Worm (Caenorhabditis elegans) whole organism, late embryonic: Measurements from ENCODE around the gene ehs-1.

ENCODE experiments used
- C08G9.2 ChIP-seq: sonication (generic microtip); optimal IDR thresholded peaks from 2 replicates; lab custom pipeline; 2016; ENCODE audit warnings: mild to moderate bottlenecking, missing genetic modification characterization, moderate library complexity, missing compliant biosample characterization
- C38D4.7 ChIP-seq: fragments of 200-800 bp; sonication (Bioruptor generic); optimal IDR thresholded peaks from 2 replicates; lab custom pipeline; 2018; ENCODE audit warnings: mild to moderate bottlenecking, missing genetic modification characterization, moderate library complexity, missing compliant biosample characterization
- F13H6.1 ChIP-seq: sonication (generic microtip); optimal IDR thresholded peaks from 2 replicates; lab custom pipeline; 2016; ENCODE audit warnings: missing genetic modification characterization, missing compliant biosample characterization
- K02D7.2 ChIP-seq: sonication (generic microtip); optimal IDR thresholded peaks from 2 replicates; lab custom pipeline; 2017; ENCODE audit warnings: mild to moderate bottlenecking, missing genetic modification characterization, missing compliant biosample characterization
- T23F11.4 ChIP-seq: fragments of 200-800 bp; sonication (Bioruptor generic); optimal IDR thresholded peaks from 2 replicates; lab custom pipeline; 2018; ENCODE audit warnings: mild to moderate bottlenecking, missing genetic modification characterization, missing compliant biosample characterization
- Y22D7AL.16 ChIP-seq: sonication (generic microtip); optimal IDR thresholded peaks from 2 replicates; lab custom pipeline; 2016; ENCODE audit warnings: missing genetic modification characterization, missing compliant biosample characterization
- ahr-1 ChIP-seq: sonication (generic microtip); optimal IDR thresholded peaks from 2 replicates; lab custom pipeline; 2016; ENCODE audit warnings: missing genetic modification characterization, missing compliant biosample characterization
- ceh-18 ChIP-seq: sonication (generic microtip); optimal IDR thresholded peaks from 2 replicates; lab custom pipeline; 2016; ENCODE audit warnings: missing genetic modification characterization, missing compliant biosample characterization
- ceh-19 ChIP-seq: fragments of 200-800 bp; sonication (Bioruptor generic); optimal IDR thresholded peaks from 2 replicates; lab custom pipeline; 2018; ENCODE audit warnings: mild to moderate bottlenecking, missing genetic modification characterization, missing compliant biosample characterization
- ceh-2 ChIP-seq: sonication (generic microtip); optimal IDR thresholded peaks from 2 replicates; lab custom pipeline; 2016; ENCODE audit warnings: missing genotype, missing genetic modification characterization, missing compliant biosample characterization
- ceh-22 ChIP-seq: sonication (generic microtip); optimal IDR thresholded peaks from 2 replicates; lab custom pipeline; 2017; ENCODE audit warnings: missing biosample characterization, missing genetic modification characterization
- ceh-24 ChIP-seq: sonication (generic microtip); optimal IDR thresholded peaks from 2 replicates; lab custom pipeline; 2016; ENCODE audit warnings: mild to moderate bottlenecking, missing genetic modification characterization, missing compliant biosample characterization
- ceh-34 ChIP-seq: sonication (generic microtip); optimal IDR thresholded peaks from 2 replicates; lab custom pipeline; 2016; ENCODE audit warnings: mild to moderate bottlenecking, missing genetic modification characterization, missing compliant biosample characterization
- ceh-45 ChIP-seq: fragments of 200-800 bp; sonication (Bioruptor generic); IDR thresholded peaks from 2 replicates; pipeline ENCODE4 v1.3.6; 2022; ENCODE audit warnings: missing genetic modification reagents, missing genetic modification characterization, missing compliant biosample characterization
- ceh-9 ChIP-seq: sonication (generic microtip); optimal IDR thresholded peaks from 2 replicates; lab custom pipeline; 2016; ENCODE audit warnings: mild to moderate bottlenecking, missing genetic modification characterization, inconsistent platforms, missing compliant biosample characterization
- elt-2 ChIP-seq: sonication (generic microtip); optimal IDR thresholded peaks from 2 replicates; lab custom pipeline; 2016; ENCODE audit warnings: missing genetic modification reagents, missing genetic modification characterization, missing compliant biosample characterization
- elt-4 ChIP-seq: sonication (generic microtip); optimal IDR thresholded peaks from 2 replicates; lab custom pipeline; 2016; ENCODE audit warnings: missing genetic modification characterization, missing compliant biosample characterization
- fax-1 ChIP-seq: sonication (generic microtip); optimal IDR thresholded peaks from 2 replicates; lab custom pipeline; 2016; ENCODE audit warnings: missing genotype, missing genetic modification characterization, missing compliant biosample characterization
- fkh-10 ChIP-seq: fragments of 150-350 bp; optimal IDR thresholded peaks from 2 replicates; lab custom pipeline; 2014; ENCODE audit warnings: missing biosample characterization, missing genetic modification reagents, missing genetic modification characterization
- hlh-13 ChIP-seq: fragments of 200-800 bp; sonication (Bioruptor generic); optimal IDR thresholded peaks from 2 replicates; lab custom pipeline; 2018; ENCODE audit warnings: mild to moderate bottlenecking, missing genetic modification characterization, missing compliant biosample characterization
- hlh-15 ChIP-seq: sonication (generic microtip); optimal IDR thresholded peaks from 2 replicates; lab custom pipeline; 2016; ENCODE audit warnings: missing genetic modification characterization, missing compliant biosample characterization
- hlh-30 ChIP-seq: sonication (generic microtip); optimal IDR thresholded peaks from 2 replicates; lab custom pipeline; 2017; ENCODE audit warnings: antibody characterized with exemption, missing genetic modification characterization, missing compliant biosample characterization; ENCODE audit not compliant: insufficient read depth
- hlh-6 ChIP-seq: sonication (generic microtip); optimal IDR thresholded peaks from 2 replicates; lab custom pipeline; 2016; ENCODE audit warnings: missing genotype, missing genetic modification characterization, missing compliant biosample characterization
- mec-3 ChIP-seq: sonication (generic microtip); optimal IDR thresholded peaks from 2 replicates; lab custom pipeline; 2016; ENCODE audit warnings: borderline replicate concordance, missing genetic modification characterization, missing compliant biosample characterization
- nhr-11 ChIP-seq: fragments of 150-350 bp; optimal IDR thresholded peaks from 2 replicates; lab custom pipeline; 2014; ENCODE audit warnings: missing biosample characterization, missing genetic modification characterization
- nhr-232 ChIP-seq: sonication (generic microtip); optimal IDR thresholded peaks from 2 replicates; lab custom pipeline; 2016; ENCODE audit warnings: missing genetic modification characterization, missing compliant biosample characterization
- npax-4 ChIP-seq: sonication (generic microtip); optimal IDR thresholded peaks from 2 replicates; lab custom pipeline; 2016; ENCODE audit warnings: missing genetic modification characterization, missing compliant biosample characterization
- pax-1 ChIP-seq: fragments of 150-350 bp; optimal IDR thresholded peaks from 2 replicates; lab custom pipeline; 2014; ENCODE audit warnings: missing biosample characterization, missing genetic modification characterization
- pqm-1 ChIP-seq: sonication (generic microtip); optimal IDR thresholded peaks from 2 replicates; lab custom pipeline; 2016; ENCODE audit warnings: missing genetic modification characterization, missing compliant biosample characterization
- ref-2 ChIP-seq: sonication (generic microtip); optimal IDR thresholded peaks from 2 replicates; lab custom pipeline; 2016; ENCODE audit warnings: missing genetic modification characterization, missing compliant biosample characterization
- rnt-1 ChIP-seq: sonication (generic microtip); optimal IDR thresholded peaks from 2 replicates; lab custom pipeline; 2016; ENCODE audit warnings: missing genetic modification characterization, missing compliant biosample characterization
- sox-2 ChIP-seq: fragments of 200-800 bp; sonication (Bioruptor generic); IDR thresholded peaks from 2 replicates; pipeline ENCODE4 v1.3.6; 2022; ENCODE audit warnings: missing genetic modification reagents, missing genetic modification characterization, missing compliant biosample characterization
- sox-4 ChIP-seq: sonication (generic microtip); optimal IDR thresholded peaks from 2 replicates; lab custom pipeline; 2017; ENCODE audit warnings: mild to moderate bottlenecking, missing genetic modification characterization, inconsistent platforms, missing compliant biosample characterization
- syd-9 ChIP-seq: sonication (generic microtip); optimal IDR thresholded peaks from 2 replicates; lab custom pipeline; 2016; ENCODE audit warnings: mild to moderate bottlenecking, missing genetic modification characterization, moderate library complexity, missing compliant biosample characterization
- ttx-3 ChIP-seq: sonication (generic microtip); optimal IDR thresholded peaks from 2 replicates; lab custom pipeline; 2016; ENCODE audit warnings: missing genetic modification reagents, missing genetic modification characterization, missing compliant biosample characterization
- zip-5 ChIP-seq: sonication (generic microtip); optimal IDR thresholded peaks from 2 replicates; lab custom pipeline; 2016; ENCODE audit warnings: missing genetic modification characterization, missing compliant biosample characterization
- ztf-16 ChIP-seq: sonication (generic microtip); optimal IDR thresholded peaks from 2 replicates; lab custom pipeline; 2017; ENCODE audit warnings: missing genetic modification characterization, missing compliant biosample characterization

The ehs-1 gene

DNA sequence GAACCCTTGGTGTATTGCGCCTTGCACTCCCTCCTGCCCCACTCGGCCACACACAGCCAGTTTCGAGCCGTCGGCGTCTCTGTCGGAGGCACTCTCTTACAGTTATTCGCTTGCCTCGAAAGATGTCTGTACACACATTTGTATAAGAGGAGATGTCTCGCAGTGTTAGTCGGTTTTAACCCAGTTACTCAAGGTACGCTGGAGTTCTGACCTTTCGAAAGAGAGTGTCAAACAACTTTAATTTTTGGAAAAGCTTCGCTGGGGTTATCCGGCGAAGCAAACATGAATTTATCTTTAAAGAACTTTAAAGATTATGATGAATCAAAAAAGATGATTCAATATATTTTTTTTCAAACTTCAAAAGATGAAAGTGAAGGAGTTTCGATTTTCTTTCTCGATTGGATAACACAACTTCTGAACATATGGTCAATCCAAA, 24.2 kb downstream of the ehs-1 start (continued):
- TF ChIP-seq rnt-1 (tag; lab: Kevin White, UChicago) (peak; percentile 86), elt-2 (tag; lab: Kevin White, UChicago) (peak; percentile 99), nhr-232 (peak; percentile 46), C38D4.7 (GFP tag; lab: Kevin White, UChicago) (peak; percentile 59), npax-4 (tag; lab: Kevin White, UChicago) (peak; percentile 54), Y22D7AL.16 (tag; lab: Kevin White, UChicago) (peak; percentile 57), pqm-1 (peak; percentile 95), ahr-1 (tag; lab: Kevin White, UChicago) (peak; percentile 46), elt-4 (tag; lab: Kevin White, UChicago) (no peak), ceh-34 (tag; lab: Kevin White, UChicago) (peak; percentile 92), mec-3 (peak; percentile 59), nhr-11 (tag; lab: Kevin White, UChicago) (peak; percentile 58), ceh-2 (tag; lab: Kevin White, UChicago) (peak; percentile 82), ref-2 (peak; percentile 87), sox-4 (tag; lab: Kevin White, UChicago) (peak; percentile 81), ttx-3 (peak; percentile 70), syd-9 (tag; lab: Kevin White, UChicago) (peak; percentile 85)
- TF ChIP-seq, all 69 proteins: peak for 64

DNA sequence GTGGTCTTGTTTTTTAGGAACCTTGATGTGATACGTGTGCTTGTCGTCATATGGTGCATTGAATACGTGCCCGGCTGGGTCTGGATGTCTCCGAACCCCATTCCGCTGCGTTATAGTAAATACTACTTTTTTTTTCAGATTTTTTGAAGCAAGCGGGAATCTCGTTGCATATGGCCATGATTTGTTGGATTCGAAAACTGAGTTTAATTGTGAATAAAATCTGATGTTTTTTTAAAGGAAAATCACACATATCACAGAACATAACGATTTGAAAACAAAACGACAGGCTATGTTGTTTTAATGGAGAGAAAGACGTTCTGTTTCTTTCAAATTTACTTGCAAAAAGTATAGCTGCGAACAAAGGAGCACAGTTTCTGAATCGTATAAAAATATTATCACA, 24.9 kb downstream of the ehs-1 start, which contains the start of the genes ZK1248.17 and H41C03.3:
ZK1248.17 (minus strand) TSS at position 101 of the 400 bp plus-strand sequence.
H41C03.3 (plus strand) TSS at position 337 of the 400 bp plus-strand sequence.
- no peak for TF ChIP-seq hlh-30 (tag; lab: Kevin White, UChicago)
- no peak for TF ChIP-seq ceh-2 (tag; lab: Kevin White, UChicago)
- TF ChIP-seq C08G9.2, result no peak
- no peak for TF ChIP-seq fkh-10 (GFP tag; lab: Kevin White, UChicago)
- no peak for TF ChIP-seq nhr-232
- no peak for TF ChIP-seq elt-4 (tag; lab: Kevin White, UChicago)
- no peak for TF ChIP-seq ceh-19
- no peak for TF ChIP-seq hlh-15 (tag; lab: Kevin White, UChicago)
- no peak for TF ChIP-seq ceh-22
- TF ChIP-seq hlh-13 (GFP tag; lab: Kevin White, UChicago), result no peak
- TF ChIP-seq, all 69 proteins: peak for 0

DNA sequence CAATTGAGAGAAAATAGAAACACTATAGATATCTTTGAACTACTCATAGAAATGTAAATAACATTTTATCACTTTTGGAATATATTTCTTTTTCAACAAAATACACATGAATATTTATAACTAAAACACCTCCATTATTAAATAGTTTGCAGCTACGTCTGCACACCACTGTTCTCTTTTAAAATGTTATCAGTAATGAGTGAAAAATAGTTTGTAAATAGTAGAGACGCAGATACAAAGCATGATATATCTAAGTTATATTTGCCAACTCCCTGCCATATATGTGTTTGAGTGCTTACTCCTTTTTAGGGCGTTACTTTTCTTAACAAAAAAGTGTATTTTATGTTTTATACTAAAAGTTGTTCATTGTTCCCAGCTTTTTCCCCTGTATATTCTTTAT, 25.7 kb downstream of the ehs-1 start:
- TF ChIP-seq elt-4 (tag; lab: Kevin White, UChicago) (no peak), elt-2 (tag; lab: Kevin White, UChicago) (peak; percentile 58), T23F11.4 (GFP tag; lab: Kevin White, UChicago) (no peak), zip-5 (tag; lab: Kevin White, UChicago) (no peak), ceh-19 (no peak), fax-1 (tag; lab: Kevin White, UChicago) (no peak)

DNA sequence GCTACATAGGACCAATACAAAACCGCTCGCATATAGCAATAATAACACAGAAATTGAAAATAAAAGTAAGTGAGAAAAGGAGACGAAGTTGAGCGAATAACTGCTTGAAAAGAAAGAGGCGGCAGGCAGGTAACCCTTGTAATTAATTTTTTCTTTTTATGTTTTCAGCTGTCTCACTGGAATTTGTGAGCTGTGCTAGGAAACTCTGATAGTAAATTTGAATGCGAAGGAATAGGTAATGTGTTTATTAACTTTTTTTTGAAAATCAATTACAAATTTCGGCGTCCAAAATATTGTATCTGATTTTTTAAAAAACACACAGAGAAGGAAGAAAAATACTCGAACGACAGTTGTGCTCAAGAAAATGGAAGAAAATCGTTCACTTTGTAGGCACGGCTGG, 31.5 kb downstream of the ehs-1 start, which contains the start of gene H41C03.2:
H41C03.2 (minus strand) TSS at position 101 of the 400 bp plus-strand sequence.
- TF ChIP-seq pax-1 (no peak), sox-4 (tag; lab: Kevin White, UChicago) (no peak), fax-1 (tag; lab: Kevin White, UChicago) (no peak), mec-3 (no peak), ceh-18 (tag; lab: Kevin White, UChicago) (no peak), hlh-6 (tag; lab: Kevin White, UChicago) (no peak), ceh-45 (no peak), sox-2 (GFP tag; lab: Robert Waterston, UW) (no peak), T23F11.4 (GFP tag; lab: Kevin White, UChicago) (no peak), ceh-24 (tag; lab: Kevin White, UChicago) (no peak), K02D7.2 (no peak), ahr-1 (tag; lab: Kevin White, UChicago) (no peak), ztf-16 (no peak), F13H6.1 (tag; lab: Kevin White, UChicago) (no peak), ceh-9 (tag; lab: Kevin White, UChicago) (no peak)
